Worm (Caenorhabditis elegans): ENCODE results near the gene flp-20.

Gene flp-20

ce11 chrX:9347380-9347979, 2.2 kb downstream of the flp-20 start, which contains the start of gene oga-1 (continued):
- TF ChIP-seq irx-1 (tag; optimal IDR thresholded peaks at IDR 0.05) (peak; percentile 27), sptf-1 (tag; optimal IDR thresholded peaks at IDR 0.05) (no peak), snu-23 (GFP tag; optimal IDR thresholded peaks at IDR 0.05) (peak; percentile 93), zag-1 (tag; optimal IDR thresholded peaks at IDR 0.05) (no peak), nhr-90 (tag; optimal IDR thresholded peaks at IDR 0.05; ENCODE audit: poor library complexity) (peak; percentile 69), nhr-28 (tag; optimal IDR thresholded peaks at IDR 0.05) (no peak), unc-86 (tag; optimal IDR thresholded peaks at IDR 0.05) (peak; percentile 2), zip-4 (GFP tag; optimal IDR thresholded peaks at IDR 0.05) (no peak), elt-2 (tag; optimal IDR thresholded peaks at IDR 0.05) (peak; percentile 31), lin-39 (tag; optimal IDR thresholded peaks at IDR 0.05) (no peak), xbp-1 (tag; optimal IDR thresholded peaks at IDR 0.05) (peak; percentile 61), dpl-1 (GFP tag; optimal IDR thresholded peaks at IDR 0.05) (peak; percentile 32 to 53 (median 50)), fkh-10 (GFP tag; optimal IDR thresholded peaks at IDR 0.05) (no peak), ama-1 (optimal IDR thresholded peaks at IDR 0.05) (no peak), nhr-85 (tag) (peak; percentile 93), mef-2 (tag; optimal IDR thresholded peaks at IDR 0.05) (no peak), sup-37 (GFP tag; optimal IDR thresholded peaks at IDR 0.05) (no peak), ceh-88 (GFP tag; IDR thresholded peaks at IDR 0.05) (0 out of 2 replicates have a peak, but pooled peaks have one; percentile 20), ceh-90 (tag; optimal IDR thresholded peaks at IDR 0.05) (no peak), ces-1 (GFP tag; optimal IDR thresholded peaks at IDR 0.05) (no peak), mab-9 (GFP tag; IDR thresholded peaks at IDR 0.05) (no peak), nhr-237 (tag; optimal IDR thresholded peaks at IDR 0.05) (no peak), snpc-4 (tag; optimal IDR thresholded peaks at IDR 0.05) (peak; percentile 49), nhr-12 (tag; optimal IDR thresholded peaks at IDR 0.05) (no peak), elt-3 (tag; optimal IDR thresholded peaks at IDR 0.05) (peak in 1 of 6 experiments; percentile 45), nhr-11 (tag; optimal IDR thresholded peaks at IDR 0.05) (no peak), tlp-1 (tag; optimal IDR thresholded peaks at IDR 0.05) (no peak), efl-3 (GFP tag; optimal IDR thresholded peaks at IDR 0.05) (no peak), hpl-2 (GFP tag; optimal IDR thresholded peaks at IDR 0.05) (no peak), nhr-19 (GFP tag; conservative IDR thresholded peaks at IDR 0.05) (peak; percentile 64), F16B12.6 (tag; optimal IDR thresholded peaks at IDR 0.05) (peak; percentile 26), lin-13 (GFP tag; optimal IDR thresholded peaks at IDR 0.05) (peak; percentile 60), blmp-1 (tag; optimal IDR thresholded peaks at IDR 0.05) (peak; percentile 32), unc-62 (GFP tag; optimal IDR thresholded peaks at IDR 0.05) (no peak), efl-1 (optimal IDR thresholded peaks at IDR 0.05) (peak; percentile 22 to 57), efl-1 (GFP tag; optimal IDR thresholded peaks at IDR 0.05 in 1 of 2) (peak; percentile 38 to 95), nhr-84 (tag; optimal IDR thresholded peaks at IDR 0.05) (no peak), lin-14 (GFP tag; optimal IDR thresholded peaks at IDR 0.05) (peak; percentile 95), isw-1 (GFP tag; IDR thresholded peaks at IDR 0.05) (peak; percentile 27), fkh-8 (tag; optimal IDR thresholded peaks at IDR 0.05) (peak; percentile 84), nhr-20 (tag; optimal IDR thresholded peaks at IDR 0.05) (peak; percentile 90), tbx-2 (tag; optimal IDR thresholded peaks at IDR 0.05) (peak; percentile 40), aha-1 (tag; optimal IDR thresholded peaks at IDR 0.05) (no peak), nhr-76 (tag; optimal IDR thresholded peaks at IDR 0.05) (no peak), unc-130 (tag; optimal IDR thresholded peaks at IDR 0.05) (peak; percentile 45), mdl-1 (tag; optimal IDR thresholded peaks at IDR 0.05) (peak in 1 of 2 experiments; percentile 96), mep-1 (tag; optimal IDR thresholded peaks at IDR 0.05) (peak; percentile 83), lir-3 (tag; optimal IDR thresholded peaks at IDR 0.05; ENCODE audit: poor library complexity) (peak; percentile 71), C04F5.9 (tag; optimal IDR thresholded peaks at IDR 0.05) (no peak), swsn-7 (tag; optimal IDR thresholded peaks at IDR 0.05) (peak; percentile 63), ztf-4 (tag; optimal IDR thresholded peaks at IDR 0.05) (peak; percentile 71), ceh-8 (GFP tag; optimal IDR thresholded peaks at IDR 0.05) (no peak), ets-5 (GFP tag; IDR thresholded peaks at IDR 0.05) (no peak)
